Fruit fly (Drosophila melanogaster) whole organism, embryonic: ENCODE measurements around the gene Kdm5.

Experiments
- Aef1 ChIP-seq: fragments of 200-800 bp; sonication (Bioruptor generic); IDR thresholded peaks from 3 replicates; pipeline ENCODE4 v1.3.6; 2022; ENCODE audit warnings: missing biosample characterization, missing genetic modification characterization
- B-H2 ChIP-seq: fragments of 200-800 bp; sonication (Bioruptor generic); optimal IDR thresholded peaks from 2 replicates; lab custom pipeline; 2018; ENCODE audit warnings: missing biosample characterization, mild to moderate bottlenecking, missing genetic modification characterization
- Blimp-1 ChIP-seq: fragments of 200-800 bp; sonication (Bioruptor generic); optimal IDR thresholded peaks from 3 replicates; lab custom pipeline; 2018; ENCODE audit warnings: missing biosample characterization, missing genetic modification characterization, mild to moderate bottlenecking, moderate library complexity, missing genetic modification reagents
- CG10321 ChIP-seq: fragments of 200-800 bp; sonication (Bioruptor generic); IDR thresholded peaks from 2 replicates; pipeline ENCODE4 v1.3.6; 2022; ENCODE audit warnings: missing biosample characterization, missing genetic modification characterization
- CG10565 ChIP-seq: fragments of 200-800 bp; sonication (Bioruptor generic); optimal IDR thresholded peaks from 3 replicates; lab custom pipeline; 2016; ENCODE audit warnings: missing biosample characterization, mild to moderate bottlenecking, missing genetic modification characterization
- CG11247 ChIP-seq: fragments of 200-800 bp; sonication (Bioruptor generic); IDR thresholded peaks from 2 replicates; pipeline ENCODE4 v1.3.6; 2022; ENCODE audit warnings: missing biosample characterization, missing genetic modification characterization
- CG11398 ChIP-seq: fragments of 200-800 bp; sonication (Bioruptor generic); optimal IDR thresholded peaks from 2 replicates; lab custom pipeline; 2016; ENCODE audit warnings: missing biosample characterization, missing genetic modification characterization
- CG12155 ChIP-seq: fragments of 200-800 bp; sonication (Bioruptor generic); optimal IDR thresholded peaks from 3 replicates; lab custom pipeline; 2016; ENCODE audit warnings: missing biosample characterization, missing genetic modification characterization
- CG15269 ChIP-seq: fragments of 200-800 bp; sonication (Bioruptor generic); optimal IDR thresholded peaks from 2 replicates; lab custom pipeline; 2018; ENCODE audit warnings: missing biosample characterization, mild to moderate bottlenecking, missing genetic modification characterization, moderate library complexity
- CG1603 ChIP-seq: fragments of 200-800 bp; sonication (Bioruptor generic); optimal IDR thresholded peaks from 2 replicates; lab custom pipeline; 2019; ENCODE audit warnings: missing biosample characterization, mild to moderate bottlenecking, missing genetic modification characterization, moderate library complexity
- CG17802 ChIP-seq: fragments of 200-800 bp; sonication (Bioruptor generic); optimal IDR thresholded peaks from 2 replicates; lab custom pipeline; 2018; ENCODE audit warnings: missing biosample characterization, mild to moderate bottlenecking, missing genetic modification characterization, moderate library complexity
- CG2120 ChIP-seq: fragments of 200-800 bp; sonication (Bioruptor generic); optimal IDR thresholded peaks from 3 replicates; lab custom pipeline; 2016; ENCODE audit warnings: missing biosample characterization, missing genetic modification characterization
- CG2202 ChIP-seq: fragments of 200-800 bp; sonication (Bioruptor generic); optimal IDR thresholded peaks from 2 replicates; lab custom pipeline; 2018; ENCODE audit warnings: missing biosample characterization, mild to moderate bottlenecking, missing genetic modification characterization
- CG31365 ChIP-seq: fragments of 200-800 bp; sonication (Bioruptor generic); optimal IDR thresholded peaks from 2 replicates; lab custom pipeline; 2018; ENCODE audit warnings: missing biosample characterization, mild to moderate bottlenecking, missing genetic modification characterization
- CG42726 ChIP-seq: fragments of 200-800 bp; sonication (Bioruptor generic); IDR thresholded peaks from 2 replicates; pipeline ENCODE4 v1.3.6; 2022; ENCODE audit warnings: missing biosample characterization, missing genetic modification characterization; ENCODE audit not compliant: partially characterized antibody
- CG5245 ChIP-seq: fragments of 200-800 bp; sonication (Bioruptor generic); optimal IDR thresholded peaks from 3 replicates; lab custom pipeline; 2016; ENCODE audit warnings: missing biosample characterization, missing genetic modification characterization
- CG6175 ChIP-seq: fragments of 200-800 bp; sonication (Bioruptor generic); IDR thresholded peaks from 3 replicates; pipeline ENCODE4 v1.3.6; 2022; ENCODE audit warnings: missing biosample characterization, missing genetic modification characterization
- CG6791 ChIP-seq: fragments of 200-800 bp; sonication (Bioruptor generic); IDR thresholded peaks from 3 replicates; pipeline ENCODE4 v1.3.6; 2022; ENCODE audit warnings: missing biosample characterization, missing genetic modification characterization; ENCODE audit not compliant: partially characterized antibody
- CG8089 ChIP-seq: fragments of 200-800 bp; sonication (Bioruptor generic); optimal IDR thresholded peaks from 3 replicates; lab custom pipeline; 2016; ENCODE audit warnings: missing biosample characterization, missing genetic modification characterization
- CG9215 ChIP-seq: fragments of 200-800 bp; sonication (Bioruptor generic); IDR thresholded peaks from 2 replicates; pipeline ENCODE4 v1.3.6; 2022; ENCODE audit warnings: missing biosample characterization, missing genetic modification characterization
- CG9817 ChIP-seq: fragments of 200-800 bp; sonication (Bioruptor generic); optimal IDR thresholded peaks from 2 replicates; lab custom pipeline; 2018; ENCODE audit warnings: missing biosample characterization, mild to moderate bottlenecking, missing genetic modification characterization, moderate library complexity
- CkIIα-i1 ChIP-seq: fragments of 200-800 bp; sonication (Bioruptor generic); IDR thresholded peaks from 2 replicates; pipeline ENCODE4 v1.3.6; 2022; ENCODE audit warnings: missing biosample characterization, missing genetic modification characterization
- D ChIP-seq, 2 experiments: fragments of 200-800 bp in 1 of 2; fragments of >200 bp in 1 of 2; sonication (Bioruptor generic) in 1 of 2; optimal IDR thresholded peaks; 2 replicates in 1 of 2; 3 replicates in 1 of 2; lab custom pipeline; 2017; ENCODE audit warnings: mild to moderate bottlenecking in 1 of 2, missing biosample characterization in 1 of 2, missing genetic modification characterization in 1 of 2, missing genetic modification reagents in 1 of 2
- D19B ChIP-seq: fragments of 200-800 bp; sonication (Bioruptor generic); optimal IDR thresholded peaks from 2 replicates; lab custom pipeline; 2017; ENCODE audit warnings: missing biosample characterization, mild to moderate bottlenecking, missing genetic modification characterization
- Hr51 ChIP-seq, 2 experiments: fragments of 200-800 bp; sonication (Bioruptor generic); optimal IDR thresholded peaks; 2 replicates in 1 of 2; 3 replicates in 1 of 2; lab custom pipeline; 2016 to 2018; ENCODE audit warnings: missing biosample characterization in 2 of 2, missing genetic modification characterization in 2 of 2, mild to moderate bottlenecking in 1 of 2, moderate library complexity in 1 of 2
- Max ChIP-seq: fragments of 200-800 bp; sonication (Bioruptor generic); optimal IDR thresholded peaks from 2 replicates; lab custom pipeline; 2016; ENCODE audit warnings: missing biosample characterization, mild to moderate bottlenecking, missing genetic modification characterization
- NK7.1 ChIP-seq: fragments of 200-800 bp; sonication (Bioruptor generic); optimal IDR thresholded peaks from 3 replicates; lab custom pipeline; 2016; ENCODE audit warnings: missing biosample characterization, missing genetic modification characterization
- NfI ChIP-seq: fragments of 200-800 bp; sonication (Bioruptor generic); optimal IDR thresholded peaks from 3 replicates; lab custom pipeline; 2018; ENCODE audit warnings: missing biosample characterization, mild to moderate bottlenecking, missing genetic modification characterization, moderate library complexity
- Opbp ChIP-seq: fragments of 200-800 bp; sonication (Bioruptor generic); IDR thresholded peaks from 3 replicates; pipeline ENCODE4 v1.3.6; 2022; ENCODE audit warnings: missing biosample characterization, missing genetic modification characterization; ENCODE audit not compliant: partially characterized antibody
- Side ChIP-seq: fragments of 200-800 bp; sonication (Bioruptor generic); optimal IDR thresholded peaks from 2 replicates; lab custom pipeline; 2016; ENCODE audit warnings: missing biosample characterization, missing genetic modification characterization
- Tbp ChIP-seq: fragments of >200 bp; optimal IDR thresholded peaks from 2 replicates; lab custom pipeline; 2018; ENCODE audit warnings: missing biosample characterization, missing genetic modification characterization
- ap ChIP-seq: fragments of 200-800 bp; sonication (Bioruptor generic); IDR thresholded peaks from 2 replicates; pipeline ENCODE4 v1.3.6; 2022; ENCODE audit warnings: missing biosample characterization, missing genetic modification characterization
- bab2 ChIP-seq: fragments of 200-800 bp; sonication (Bioruptor generic); optimal IDR thresholded peaks from 2 replicates; lab custom pipeline; 2016; ENCODE audit warnings: missing biosample characterization, missing genetic modification characterization
- dpn ChIP-seq, 2 experiments: fragments of 200-800 bp; sonication (Bioruptor generic); optimal IDR thresholded peaks; 3 replicates each; lab custom pipeline; 2016; ENCODE audit warnings: missing biosample characterization in 2 of 2, missing genetic modification characterization in 2 of 2
- ewg ChIP-seq: fragments of 200-800 bp; sonication (Bioruptor generic); optimal IDR thresholded peaks from 3 replicates; lab custom pipeline; 2017; ENCODE audit warnings: mild to moderate bottlenecking, missing biosample characterization, missing genetic modification reagents, missing genetic modification characterization
- eyg ChIP-seq: fragments of 200-800 bp; sonication (Bioruptor generic); optimal IDR thresholded peaks from 3 replicates; lab custom pipeline; 2016; ENCODE audit warnings: missing biosample characterization, missing genetic modification characterization
- fd102C ChIP-seq: fragments of 200-800 bp; sonication (Bioruptor generic); optimal IDR thresholded peaks from 2 replicates; lab custom pipeline; 2018; ENCODE audit warnings: missing biosample characterization, mild to moderate bottlenecking, missing genetic modification characterization, moderate library complexity
- gcm ChIP-seq: fragments of 200-800 bp; sonication (Bioruptor generic); optimal IDR thresholded peaks from 2 replicates; lab custom pipeline; 2019; ENCODE audit warnings: missing biosample characterization, mild to moderate bottlenecking, missing genetic modification characterization, moderate library complexity
- nerfin-1 ChIP-seq: fragments of 200-800 bp; sonication (Bioruptor generic); optimal IDR thresholded peaks from 3 replicates; lab custom pipeline; 2019; ENCODE audit warnings: missing biosample characterization, mild to moderate bottlenecking, missing genetic modification characterization, moderate library complexity
- nom ChIP-seq: fragments of 200-800 bp; sonication (Bioruptor generic); optimal IDR thresholded peaks from 2 replicates; lab custom pipeline; 2017; ENCODE audit warnings: missing biosample characterization, missing genetic modification characterization, mild to moderate bottlenecking, moderate library complexity, missing genetic modification reagents
- odd ChIP-seq: fragments of 200-800 bp; sonication (Bioruptor generic); optimal IDR thresholded peaks from 2 replicates; lab custom pipeline; 2017; ENCODE audit warnings: missing biosample characterization, mild to moderate bottlenecking, missing genetic modification characterization
- pum ChIP-seq: fragments of 200-800 bp; sonication (Bioruptor generic); optimal IDR thresholded peaks from 2 replicates; lab custom pipeline; 2016; ENCODE audit warnings: missing biosample characterization, missing genetic modification characterization
- ranshi ChIP-seq: fragments of 200-800 bp; sonication (Bioruptor generic); IDR thresholded peaks from 2 replicates; pipeline ENCODE4 v1.3.6; 2022; ENCODE audit warnings: missing biosample characterization, missing genetic modification characterization
- repo ChIP-seq: fragments of 200-800 bp; sonication (Bioruptor generic); optimal IDR thresholded peaks from 2 replicates; lab custom pipeline; 2016; ENCODE audit warnings: missing biosample characterization, missing genetic modification characterization
- ro ChIP-seq: fragments of 200-800 bp; sonication (Bioruptor generic); IDR thresholded peaks from 2 replicates; pipeline ENCODE4 v1.3.6; 2022; ENCODE audit warnings: missing biosample characterization, missing genetic modification characterization
- sob ChIP-seq: fragments of 200-800 bp; sonication (Bioruptor generic); IDR thresholded peaks from 2 replicates; pipeline ENCODE4 v1.3.6; 2022; ENCODE audit warnings: missing biosample characterization, missing genetic modification characterization
- trh ChIP-seq: fragments of 200-800 bp; sonication (Bioruptor generic); optimal IDR thresholded peaks from 2 replicates; lab custom pipeline; 2016; ENCODE audit warnings: missing biosample characterization, missing genetic modification characterization
- unc-4 ChIP-seq: fragments of 200-800 bp; sonication (Bioruptor generic); IDR thresholded peaks from 2 replicates; pipeline ENCODE4 v1.3.6; 2022; ENCODE audit warnings: missing biosample characterization, missing genetic modification characterization; ENCODE audit not compliant: partially characterized antibody
- vfl ChIP-seq: fragments of 200-800 bp; sonication (Bioruptor generic); optimal IDR thresholded peaks from 2 replicates; lab custom pipeline; 2016; ENCODE audit warnings: missing biosample characterization, missing genetic modification characterization
- vnd ChIP-seq: fragments of 200-800 bp; sonication (Bioruptor generic); IDR thresholded peaks from 3 replicates; pipeline ENCODE4 v1.3.6; 2022; ENCODE audit warnings: missing biosample characterization, missing genetic modification characterization; ENCODE audit not compliant: partially characterized antibody

Kdm5 gene

dm6 chr2L:5986094-5986493 is 13.2 kb downstream of the Kdm5 start, which contains the start of gene ifc (continued):
- TF ChIP-seq Aef1 (GFP tag; lab: Robert Waterston, UW) (no peak), nom (GFP tag; lab: Kevin White, UChicago) (peak; percentile 46), Blimp-1 (GFP tag; lab: Kevin White, UChicago) (no peak), CG10565 (GFP tag; lab: Kevin White, UChicago) (no peak), vfl (GFP tag; lab: Kevin White, UChicago) (peak; percentile 62), Hr51 (GFP tag; optimal IDR thresholded peaks at IDR 0.05; lab: Kevin White, UChicago) (peak in 1 of 2 experiments; percentile 21), ro (no peak), CG2202 (tag; lab: Kevin White, UChicago) (no peak), odd (no peak), dpn (GFP tag; optimal IDR thresholded peaks at IDR 0.05; lab: Kevin White, UChicago) (peak; percentile 67 to 75), Max (GFP tag; lab: Kevin White, UChicago) (peak; percentile 50), trh (peak; percentile 4), vnd (no peak), CG6791 (GFP tag; lab: Robert Waterston, UW) (no peak), CG12155 (peak; percentile 37), sob (GFP tag; lab: Robert Waterston, UW) (no peak), ap (GFP tag; lab: Robert Waterston, UW) (no peak), CG8089 (GFP tag; lab: Kevin White, UChicago) (peak; percentile 53), Side (GFP tag; lab: Kevin White, UChicago) (peak; percentile 32), pum (peak; percentile 36), bab2 (GFP tag; lab: Kevin White, UChicago) (peak; percentile 49), nerfin-1 (tag; lab: Kevin White, UChicago) (peak; percentile 28), ranshi (GFP tag; lab: Robert Waterston, UW) (no peak), D19B (GFP tag; lab: Kevin White, UChicago) (peak; percentile 21), CkIIα-i1 (no peak), CG1603 (tag; lab: Kevin White, UChicago) (peak; percentile 91), NfI (GFP tag; lab: Kevin White, UChicago) (peak; percentile 77), gcm (GFP tag; lab: Kevin White, UChicago) (no peak), CG15269 (tag; lab: Kevin White, UChicago) (peak; percentile 61), CG11398 (GFP tag; lab: Kevin White, UChicago) (no peak), Tbp (GFP tag; lab: Kevin White, UChicago) (no peak), CG11247 (GFP tag; lab: Robert Waterston, UW) (no peak), unc-4 (GFP tag; lab: Robert Waterston, UW) (no peak), Opbp (GFP tag; lab: Robert Waterston, UW) (no peak), NK7.1 (GFP tag; lab: Kevin White, UChicago) (no peak), repo (GFP tag; lab: Kevin White, UChicago) (peak; percentile 14), B-H2 (GFP tag; lab: Kevin White, UChicago) (peak; percentile 76), CG17802 (tag; lab: Kevin White, UChicago) (peak; percentile 95), CG2120 (GFP tag; lab: Kevin White, UChicago) (peak; percentile 80), CG10321 (GFP tag; lab: Robert Waterston, UW) (no peak), CG5245 (GFP tag; lab: Kevin White, UChicago) (no peak), CG9817 (tag; lab: Kevin White, UChicago) (peak; percentile 68), eyg (GFP tag; lab: Kevin White, UChicago) (peak; percentile 53), D (optimal IDR thresholded peaks at IDR 0.05; lab: Kevin White, UChicago) (no peak), D (GFP tag; optimal IDR thresholded peaks at IDR 0.05; lab: Kevin White, UChicago) (no peak), ewg (peak; percentile 49), CG6175 (GFP tag; lab: Robert Waterston, UW) (no peak), CG42726 (GFP tag; lab: Robert Waterston, UW) (no peak), fd102C (GFP tag; lab: Kevin White, UChicago) (no peak), CG31365 (tag; lab: Kevin White, UChicago) (peak; percentile 13), CG9215 (GFP tag; lab: Robert Waterston, UW) (no peak)
